Fruit fly (Drosophila melanogaster) whole organism, larva: ENCODE results near the gene Obp28a.

Experiments used
- noc ChIP-seq: fragments of 200-800 bp; sonication (Bioruptor generic); optimal IDR thresholded peaks from 3 replicates; lab custom pipeline; 2019; ENCODE audit warnings: missing biosample characterization, mild to moderate bottlenecking, missing genetic modification characterization, moderate library complexity

Gene Obp28a

DNA sequence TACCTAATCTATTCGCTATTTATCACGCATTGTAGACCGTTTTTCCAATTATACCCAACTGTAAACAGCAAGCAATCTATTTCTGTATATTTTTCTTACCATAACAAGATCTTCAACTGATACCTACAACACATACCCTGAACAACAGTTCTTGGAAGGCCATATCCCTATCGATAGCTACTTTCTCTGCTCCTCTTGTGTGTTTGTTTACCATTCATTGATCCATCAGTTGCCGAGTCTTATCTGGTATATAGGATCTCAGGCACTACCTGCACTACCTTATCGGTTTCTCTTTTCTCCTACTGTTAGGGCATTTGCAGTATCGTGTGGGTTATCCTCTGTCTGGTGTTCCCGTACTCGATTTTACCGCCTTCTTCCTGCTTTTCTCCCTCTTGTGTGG, 29.0 kb upstream of the Obp28a start:
- no peak for TF ChIP-seq noc (tag; lab: Kevin White, UChicago)

DNA sequence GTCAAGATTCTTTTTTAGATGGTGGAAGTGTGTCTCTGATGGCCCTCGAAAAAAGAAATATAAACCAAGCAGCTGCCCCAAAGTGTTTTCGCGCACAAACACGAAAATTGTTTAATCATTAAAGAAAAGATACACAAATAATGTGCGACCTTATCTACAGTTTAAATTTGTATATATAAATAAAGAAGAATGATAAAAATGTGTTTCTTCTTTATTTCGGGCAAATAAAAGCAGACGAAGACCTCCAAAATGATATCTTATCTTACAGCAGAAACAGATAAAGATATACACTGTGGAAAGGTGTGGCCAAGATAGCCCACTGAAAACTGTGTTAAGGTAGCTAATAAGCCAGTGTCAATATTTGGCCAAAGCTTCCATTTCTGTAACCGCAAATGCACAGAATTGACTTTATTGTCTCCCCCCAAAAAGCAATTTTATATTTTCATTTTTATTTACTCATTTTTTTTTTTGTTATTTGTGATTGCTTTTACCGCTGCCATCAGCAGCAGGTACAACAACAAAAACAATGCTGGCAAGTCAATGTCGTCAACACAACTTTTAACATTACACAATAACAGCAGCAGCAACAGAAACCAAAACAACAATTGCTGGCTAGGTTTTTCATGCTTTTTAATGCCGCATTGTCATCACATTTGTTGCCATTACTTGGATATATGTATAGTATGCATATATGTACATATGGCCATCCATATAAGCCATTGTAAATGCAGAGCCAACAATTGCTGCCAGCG, 28.1 kb upstream of the Obp28a start:
- peak; percentile 3 for TF ChIP-seq noc (tag; lab: Kevin White, UChicago)

DNA sequence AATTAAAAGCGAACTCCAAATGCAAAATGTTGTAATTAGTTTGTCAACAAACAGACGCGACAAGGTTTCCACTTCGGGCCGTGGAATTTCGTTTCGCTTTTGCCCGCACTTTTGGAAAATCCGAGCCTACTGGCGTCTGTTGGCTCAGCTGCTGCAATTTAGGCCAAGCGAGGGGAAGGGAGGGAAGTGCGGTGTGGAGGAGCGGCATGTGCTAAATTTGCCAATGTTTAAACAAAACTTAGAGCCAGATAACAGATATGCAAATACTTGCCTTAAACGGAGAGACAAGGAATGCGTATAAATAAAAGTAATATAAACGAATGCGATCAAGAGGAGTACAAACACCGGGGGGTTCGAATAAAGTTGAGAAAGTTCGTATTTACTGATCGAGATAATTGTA, 26.4 kb upstream of the Obp28a start:
- no peak for TF ChIP-seq noc (tag; lab: Kevin White, UChicago)

DNA sequence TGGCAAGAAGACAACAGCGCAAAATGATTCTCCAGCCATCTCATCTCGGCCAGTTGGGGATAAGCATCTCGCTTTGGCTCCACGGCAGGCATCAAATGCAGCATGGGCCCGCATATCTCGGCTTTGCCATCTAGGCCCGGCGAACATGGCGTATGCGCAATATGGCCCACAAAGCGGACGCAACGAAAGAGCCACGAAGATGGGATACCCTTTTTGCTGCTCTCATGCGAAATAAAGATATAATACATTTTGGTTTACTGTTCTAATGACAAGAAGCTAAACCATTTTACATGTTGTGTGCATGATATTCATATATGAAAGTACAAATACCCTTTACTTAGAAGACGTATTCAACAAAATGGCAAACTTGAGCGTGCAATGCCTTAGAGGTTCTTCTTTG, 25.6 kb upstream of the Obp28a start:
- TF ChIP-seq noc (tag; lab: Kevin White, UChicago) = no peak

DNA sequence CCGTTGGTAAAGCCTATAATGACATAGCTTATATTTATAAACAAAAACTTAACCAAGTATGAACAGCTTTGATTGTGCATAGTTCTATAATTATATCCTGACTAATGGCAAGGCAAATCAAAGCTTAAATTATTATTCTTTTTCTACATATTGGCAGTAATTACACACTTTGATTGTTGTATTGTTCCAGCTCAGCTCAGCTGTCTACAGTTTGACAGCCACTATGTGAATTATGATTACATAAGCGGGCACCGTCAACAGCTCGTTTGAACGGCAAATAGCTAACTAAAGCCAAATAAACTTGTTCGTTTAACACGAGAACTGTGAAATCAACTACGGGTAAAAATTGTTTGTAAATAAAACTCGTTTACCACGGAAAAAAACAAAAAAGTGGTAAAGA, 24.5 kb upstream of the Obp28a start:
- no peak for TF ChIP-seq noc (tag; lab: Kevin White, UChicago)

DNA sequence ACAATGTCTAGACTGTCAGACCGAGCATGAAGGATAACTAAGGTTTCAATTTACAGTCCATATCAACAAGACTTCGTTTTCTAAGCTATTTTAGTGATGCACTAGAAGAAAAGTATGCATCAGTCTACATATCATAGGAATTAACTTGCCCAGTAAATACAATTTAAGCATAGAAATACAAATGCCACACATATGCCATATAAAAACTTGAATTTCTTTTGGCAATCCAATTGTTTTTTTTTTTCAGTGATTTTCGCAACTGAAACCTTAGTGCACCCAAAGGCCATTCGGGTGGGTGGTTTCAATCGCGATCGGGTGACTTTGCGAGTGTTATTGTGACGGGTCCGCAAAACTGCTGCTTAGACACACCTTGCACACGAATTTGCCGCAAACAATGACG, 23.4 kb upstream of the Obp28a start:
- TF ChIP-seq noc (tag; lab: Kevin White, UChicago) = no peak

DNA sequence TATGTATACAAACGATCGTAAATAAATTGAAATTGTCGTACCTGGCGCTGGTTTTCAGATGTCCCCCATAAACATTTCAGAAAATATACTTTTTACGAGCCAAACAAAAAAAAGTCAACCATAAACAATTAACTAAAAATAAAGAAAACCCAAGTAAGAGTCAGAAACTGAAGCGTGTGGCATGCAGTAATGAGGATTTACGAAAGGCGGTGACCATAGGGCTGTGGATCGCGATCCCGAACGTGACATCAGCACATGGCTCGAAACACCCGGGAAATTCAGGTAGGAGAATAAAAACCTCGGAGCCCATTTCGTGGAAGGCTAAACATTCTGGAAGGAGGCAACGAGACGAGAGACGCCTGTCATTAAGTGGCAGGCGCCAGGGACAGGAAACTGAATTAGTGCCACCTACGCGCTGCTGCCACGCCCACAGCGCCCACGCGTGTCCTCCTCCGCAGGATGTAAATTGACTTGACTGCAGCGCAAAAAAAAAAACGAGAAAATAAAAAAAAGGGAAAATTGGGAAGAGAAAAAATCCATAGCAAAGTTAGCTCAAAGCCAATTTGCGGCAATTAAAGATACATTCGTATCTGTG, 22.5 kb upstream of the Obp28a start:
- TF ChIP-seq noc (tag; lab: Kevin White, UChicago) = no peak

DNA sequence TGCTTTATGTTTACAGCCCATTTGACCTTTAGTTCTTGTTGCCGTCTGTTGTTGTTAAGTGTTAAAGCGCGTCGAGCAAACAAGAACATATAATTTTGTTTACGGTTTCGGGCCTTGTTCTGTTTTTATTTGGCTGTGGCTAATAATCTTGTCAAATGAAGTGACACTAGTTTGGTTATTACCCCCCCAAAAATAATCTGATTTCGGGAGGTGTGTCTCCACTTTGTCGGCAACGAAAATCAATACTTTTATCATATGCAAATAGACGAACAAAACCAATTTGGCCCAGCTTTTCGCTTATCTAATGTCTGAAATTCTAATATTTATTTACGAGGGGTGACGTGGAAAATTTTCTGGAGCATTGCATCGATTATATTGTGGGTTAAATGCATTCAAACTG, 21.7 kb upstream of the Obp28a start:
- no peak for TF ChIP-seq noc (tag; lab: Kevin White, UChicago)

DNA sequence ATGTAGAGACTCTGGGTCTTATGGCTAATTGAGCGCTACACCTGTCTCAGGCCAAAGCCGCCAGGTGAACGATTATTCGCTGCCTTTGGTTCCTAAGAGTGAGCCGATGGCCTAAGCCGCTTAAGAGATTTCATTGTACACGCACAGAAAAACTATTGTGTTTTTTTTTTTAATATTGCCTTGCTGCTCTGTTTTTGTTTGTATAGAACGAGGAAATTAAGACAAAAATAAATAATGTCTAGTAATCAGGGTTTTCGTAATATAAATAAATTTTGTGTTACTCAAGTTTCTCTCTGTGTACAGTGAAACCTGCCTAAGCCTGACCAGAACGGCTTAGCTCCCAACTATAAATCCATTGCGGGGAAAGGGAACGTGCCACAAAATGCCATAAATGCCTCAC, 18.2 kb upstream of the Obp28a start:
- TF ChIP-seq noc (tag; lab: Kevin White, UChicago) = no peak

DNA sequence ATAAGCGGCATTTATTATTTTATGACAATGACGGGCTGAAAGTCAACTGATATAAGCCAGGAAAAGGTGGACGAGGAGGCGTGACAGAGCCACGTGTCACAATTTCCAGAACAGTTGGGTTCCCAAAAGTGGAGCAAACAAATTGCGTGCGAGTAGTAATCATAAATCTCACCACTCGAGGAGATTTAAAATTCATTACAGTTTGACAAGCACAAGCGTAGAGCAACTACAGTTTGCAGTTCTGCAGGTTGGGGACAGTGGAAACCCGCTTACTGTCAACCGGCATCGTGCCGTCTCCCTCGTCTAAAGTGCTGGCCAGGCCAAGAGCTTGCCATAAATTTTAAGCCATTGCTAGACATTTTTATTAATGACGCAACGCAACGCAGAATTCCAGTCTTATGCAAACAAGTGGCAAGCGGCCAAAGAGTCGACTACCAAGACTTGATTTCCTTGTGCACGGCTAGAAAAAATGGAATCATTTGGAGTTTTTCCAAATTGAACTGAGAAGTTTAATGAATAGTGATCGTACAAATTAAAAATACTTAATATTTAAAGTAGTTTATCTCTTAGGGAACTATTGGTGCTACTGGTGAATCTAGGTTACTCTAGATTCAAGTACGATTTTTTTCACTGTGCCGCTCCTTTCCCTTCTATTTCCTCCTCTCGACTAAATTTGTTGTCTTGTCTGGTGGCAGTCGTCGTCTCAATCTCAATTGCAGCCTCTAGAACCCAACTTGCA, 16.3 kb upstream of the Obp28a start:
- TF ChIP-seq noc (tag; lab: Kevin White, UChicago) = no peak

DNA sequence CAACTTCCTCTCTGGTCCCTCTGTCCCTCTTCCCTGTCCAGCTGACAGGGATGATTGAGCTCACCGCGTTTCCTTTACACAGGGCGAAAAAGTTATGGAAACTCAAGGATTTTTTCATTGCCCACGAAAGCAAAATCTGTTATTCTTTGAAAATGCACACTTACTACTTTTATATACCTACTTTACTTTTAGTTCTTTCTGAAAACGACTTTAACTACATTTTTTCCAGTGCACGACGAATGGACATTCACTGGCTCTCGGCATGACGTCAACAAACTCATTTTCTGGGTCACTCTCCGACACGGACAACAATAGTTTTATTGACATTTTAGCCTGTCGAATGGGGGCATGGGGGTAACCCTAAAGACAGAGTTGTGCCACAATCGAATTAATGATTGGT, 15.7 kb upstream of the Obp28a start:
- TF ChIP-seq noc (tag; lab: Kevin White, UChicago) = peak; percentile 16

DNA sequence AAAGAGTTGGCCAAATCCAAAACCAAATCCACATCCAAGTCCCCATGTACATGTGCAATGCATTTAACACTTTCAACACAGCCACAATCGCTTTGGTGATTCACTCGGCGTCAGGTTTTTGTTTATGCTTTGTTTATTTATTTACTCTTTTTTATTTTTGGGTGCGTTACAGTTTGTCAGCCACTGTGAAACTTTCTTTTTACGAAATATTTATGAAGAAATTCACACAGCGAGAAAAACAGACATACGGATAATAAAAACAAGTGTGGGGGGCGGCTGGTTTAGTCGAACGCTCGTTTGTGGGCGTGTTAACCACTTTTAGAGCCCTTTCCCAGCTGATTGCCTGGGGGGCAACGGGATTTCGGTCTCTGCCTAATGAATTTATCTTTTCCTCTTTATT, 11.7 kb upstream of the Obp28a start:
- no peak for TF ChIP-seq noc (tag; lab: Kevin White, UChicago)

DNA sequence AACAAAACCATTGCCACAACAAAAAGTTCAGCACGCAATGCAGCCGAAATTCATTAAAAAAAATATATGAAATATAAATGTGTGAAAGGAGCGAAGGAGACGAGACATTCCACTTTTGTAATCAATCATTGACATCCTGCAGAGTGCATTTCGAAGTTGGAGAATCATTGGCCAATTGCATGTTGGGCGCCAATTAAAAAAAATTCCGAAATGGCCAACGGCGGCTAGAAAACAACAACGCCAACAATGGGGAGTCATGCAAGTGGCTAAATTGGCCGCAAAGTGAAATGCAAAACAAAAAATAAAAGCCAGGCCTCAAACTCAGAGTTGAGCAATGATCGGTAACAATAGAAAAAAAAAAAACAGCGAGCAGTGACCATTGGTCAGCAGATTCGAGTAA, 11.3 kb upstream of the Obp28a start:
- no peak for TF ChIP-seq noc (tag; lab: Kevin White, UChicago)

DNA sequence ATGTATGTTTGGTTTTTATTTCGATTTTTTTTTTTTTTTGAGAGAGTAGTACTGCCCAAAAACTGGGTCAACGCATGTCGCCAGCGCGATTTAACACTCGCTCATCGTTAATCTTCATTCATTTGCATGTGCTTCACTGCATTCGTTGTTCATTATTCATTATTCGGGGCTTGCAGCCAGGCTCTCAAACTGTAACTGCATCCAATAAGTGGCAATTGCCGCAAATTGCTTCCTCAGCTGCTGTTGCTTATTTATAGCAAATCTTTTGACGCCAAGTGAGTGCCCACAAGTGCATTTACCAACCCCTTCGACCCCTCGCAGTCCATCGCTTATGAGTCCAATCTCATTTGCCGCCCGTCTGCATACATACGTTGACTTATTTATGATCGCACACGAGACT, 10.3 kb upstream of the Obp28a start:
- no peak for TF ChIP-seq noc (tag; lab: Kevin White, UChicago)

DNA sequence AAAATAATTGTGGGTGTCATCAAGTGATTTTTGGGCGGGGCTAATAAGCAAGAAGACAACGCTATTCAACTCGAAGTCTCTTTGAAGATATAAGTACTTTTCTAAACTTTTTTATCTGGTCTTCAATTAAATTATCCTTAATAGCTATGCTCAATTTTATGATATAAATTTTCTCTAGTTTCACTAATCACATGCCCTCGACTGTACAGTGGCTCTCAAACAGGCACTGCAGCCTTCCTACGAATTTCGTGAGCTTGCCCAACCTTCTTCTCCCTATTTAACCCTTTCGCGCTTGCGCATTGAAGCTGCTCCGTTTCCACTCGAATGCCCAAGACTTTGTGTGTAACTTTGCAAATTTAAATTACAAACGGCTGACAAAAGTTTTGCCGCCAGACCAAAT, 8.8 kb upstream of the Obp28a start:
- no peak for TF ChIP-seq noc (tag; lab: Kevin White, UChicago)

DNA sequence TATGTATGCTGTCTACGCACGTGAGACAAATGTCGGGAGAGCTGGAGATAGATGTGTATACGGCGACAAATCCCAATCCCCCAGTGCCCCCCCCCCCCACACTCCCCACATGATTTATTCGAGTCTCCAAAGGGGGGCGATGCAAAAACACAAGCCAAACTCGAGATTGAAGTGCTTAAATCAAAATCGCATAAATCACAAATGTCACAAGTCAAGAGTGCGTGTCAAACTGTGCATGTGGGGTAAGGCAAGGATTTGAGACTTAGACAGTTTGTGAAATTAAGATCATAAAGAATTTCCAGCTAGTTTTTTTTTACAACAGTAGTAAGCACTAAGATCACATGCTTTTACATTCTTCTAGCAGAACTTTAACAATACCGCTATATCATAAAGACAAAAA, 7.4 kb upstream of the Obp28a start:
- no peak for TF ChIP-seq noc (tag; lab: Kevin White, UChicago)

DNA sequence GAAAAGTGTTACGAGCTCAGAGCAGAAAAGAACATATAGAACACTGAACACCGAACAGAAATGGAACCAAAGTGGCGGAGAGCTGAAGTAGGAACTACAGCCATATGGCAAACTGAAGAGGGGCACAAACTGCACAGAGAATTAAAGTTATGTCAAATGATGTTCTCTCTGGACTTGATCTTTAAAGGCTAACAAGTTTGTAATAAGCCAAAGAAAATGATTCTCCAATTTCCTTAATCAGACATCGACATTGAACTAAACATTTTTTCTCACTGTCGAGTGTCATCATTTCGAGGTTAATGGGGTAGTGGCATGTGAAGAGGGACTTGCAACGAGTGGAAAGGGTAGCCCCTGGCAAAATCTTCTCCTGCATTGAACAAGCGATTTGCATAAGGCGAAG, 6.6 kb upstream of the Obp28a start:
- TF ChIP-seq noc (tag; lab: Kevin White, UChicago) = no peak
